Worm (Caenorhabditis elegans) whole organism, mixed stage, embryonic: ENCODE results near the gene spp-31.

Experiments
- bed-3 ChIP-seq: fragments of 200-800 bp; sonication (Bioruptor generic); optimal IDR thresholded peaks from 3 replicates; lab custom pipeline; 2018; ENCODE audit warnings: mild to moderate bottlenecking, missing genetic modification characterization, moderate library complexity, missing compliant biosample characterization
- blmp-1 ChIP-seq: fragments of 150-350 bp; optimal IDR thresholded peaks from 2 replicates; lab custom pipeline; 2014; ENCODE audit warnings: missing biosample characterization, missing genetic modification characterization
- ceh-39 ChIP-seq: fragments of 150-350 bp; optimal IDR thresholded peaks from 2 replicates; lab custom pipeline; 2014; ENCODE audit warnings: missing biosample characterization, missing genetic modification characterization
- ceh-43 ChIP-seq: fragments of 200-800 bp; sonication (Bioruptor generic); optimal IDR thresholded peaks from 2 replicates; lab custom pipeline; 2018; ENCODE audit warnings: mild to moderate bottlenecking, missing genetic modification characterization, moderate library complexity, missing compliant biosample characterization
- ces-1 ChIP-seq: fragments of 150-350 bp; optimal IDR thresholded peaks from 2 replicates; lab custom pipeline; 2014; ENCODE audit warnings: missing biosample characterization, missing genetic modification reagents, missing genetic modification characterization
- cnd-1 ChIP-seq: fragments of 200-800 bp; sonication (Bioruptor generic); optimal IDR thresholded peaks from 2 replicates; lab custom pipeline; 2018; ENCODE audit warnings: mild to moderate bottlenecking, missing genetic modification characterization, missing compliant biosample characterization
- drap-1 ChIP-seq: fragments of 200-800 bp; sonication (Bioruptor generic); optimal IDR thresholded peaks from 3 replicates; lab custom pipeline; 2018; ENCODE audit warnings: mild to moderate bottlenecking, missing genetic modification characterization, missing compliant biosample characterization
- elt-1 ChIP-seq: sonication (generic microtip); optimal IDR thresholded peaks from 2 replicates; lab custom pipeline; 2017; ENCODE audit warnings: missing genetic modification characterization, mild to moderate bottlenecking, missing compliant biosample characterization, antibody characterized with exemption, moderate library complexity, borderline replicate concordance; ENCODE audit not compliant: insufficient read depth
- elt-3 ChIP-seq: fragments of 150-350 bp; optimal IDR thresholded peaks from 2 replicates; lab custom pipeline; 2014; ENCODE audit warnings: missing biosample characterization, missing genetic modification characterization
- flh-1 ChIP-seq: fragments of 200-800 bp; sonication (Bioruptor generic); optimal IDR thresholded peaks from 2 replicates; lab custom pipeline; 2018; ENCODE audit warnings: mild to moderate bottlenecking, missing genetic modification characterization, moderate library complexity, missing compliant biosample characterization
- hlh-1 ChIP-seq: fragments of 150-350 bp; optimal IDR thresholded peaks from 2 replicates; lab custom pipeline; 2014; ENCODE audit warnings: missing biosample characterization, missing genetic modification reagents, missing genetic modification characterization
- lin-13 ChIP-seq: fragments of 150-350 bp; optimal IDR thresholded peaks from 2 replicates; lab custom pipeline; 2014; ENCODE audit warnings: missing biosample characterization, missing genetic modification characterization
- lin-32 ChIP-seq: fragments of 200-800 bp; sonication (Bioruptor generic); optimal IDR thresholded peaks from 2 replicates; lab custom pipeline; 2018; ENCODE audit warnings: mild to moderate bottlenecking, missing genetic modification characterization, missing compliant biosample characterization
- lsy-2 ChIP-seq: fragments of 150-350 bp; optimal IDR thresholded peaks from 2 replicates; lab custom pipeline; 2014; ENCODE audit warnings: missing biosample characterization, missing genetic modification characterization
- mab-5 ChIP-seq: fragments of 150-350 bp; optimal IDR thresholded peaks from 2 replicates; lab custom pipeline; 2014; ENCODE audit warnings: missing biosample characterization, missing genetic modification characterization
- mep-1 ChIP-seq: fragments of 150-350 bp; optimal IDR thresholded peaks from 2 replicates; lab custom pipeline; 2017; ENCODE audit warnings: missing biosample characterization, missing genetic modification reagents, missing genetic modification characterization, inconsistent platforms
- mls-2 ChIP-seq: sonication (generic microtip); optimal IDR thresholded peaks from 2 replicates; lab custom pipeline; 2016; ENCODE audit warnings: mild to moderate bottlenecking, missing genetic modification characterization, moderate library complexity, missing compliant biosample characterization
- nhr-2 ChIP-seq: fragments of 150-350 bp; optimal IDR thresholded peaks from 2 replicates; lab custom pipeline; 2014; ENCODE audit warnings: missing biosample characterization, missing genetic modification characterization
- nhr-237 ChIP-seq: fragments of 150-350 bp; optimal IDR thresholded peaks from 2 replicates; lab custom pipeline; 2014; ENCODE audit warnings: missing biosample characterization, missing genetic modification characterization
- nhr-28 ChIP-seq: fragments of 150-350 bp; optimal IDR thresholded peaks from 2 replicates; lab custom pipeline; 2014; ENCODE audit warnings: missing biosample characterization, missing genetic modification characterization
- nhr-76 ChIP-seq: sonication (generic microtip); optimal IDR thresholded peaks from 2 replicates; lab custom pipeline; 2017; ENCODE audit warnings: missing biosample characterization, missing genetic modification characterization
- pha-4 ChIP-seq: fragments of 150-350 bp; optimal IDR thresholded peaks from 2 replicates; lab custom pipeline; 2018; ENCODE audit warnings: missing biosample characterization, missing genetic modification reagents, missing genetic modification characterization
- sem-2 ChIP-seq: fragments of 200-800 bp; sonication (Bioruptor generic); optimal IDR thresholded peaks from 2 replicates; lab custom pipeline; 2018; ENCODE audit warnings: mild to moderate bottlenecking, missing genetic modification characterization, missing compliant biosample characterization
- sptf-1 ChIP-seq: sonication (generic microtip); optimal IDR thresholded peaks from 2 replicates; lab custom pipeline; 2017; ENCODE audit warnings: mild to moderate bottlenecking, missing genetic modification characterization, moderate library complexity, missing compliant biosample characterization
- tbx-8 ChIP-seq: fragments of 200-800 bp; sonication (Bioruptor generic); optimal IDR thresholded peaks from 2 replicates; lab custom pipeline; 2018; ENCODE audit warnings: mild to moderate bottlenecking, missing genetic modification characterization, moderate library complexity, missing compliant biosample characterization
- unc-120 ChIP-seq: sonication (generic microtip); optimal IDR thresholded peaks from 2 replicates; lab custom pipeline; 2017; ENCODE audit warnings: missing genetic modification characterization, missing compliant biosample characterization; ENCODE audit not compliant: poor library complexity, severe bottlenecking
- unc-39 ChIP-seq: fragments of 150-350 bp; optimal IDR thresholded peaks from 2 replicates; lab custom pipeline; 2014; ENCODE audit warnings: missing biosample characterization, missing genetic modification characterization
- unc-62 ChIP-seq: fragments of 150-350 bp; optimal IDR thresholded peaks from 2 replicates; lab custom pipeline; 2014; ENCODE audit warnings: missing biosample characterization, missing genetic modification reagents, missing genetic modification characterization
- zip-8 ChIP-seq: fragments of 150-350 bp; optimal IDR thresholded peaks from 2 replicates; lab custom pipeline; 2014; ENCODE audit warnings: missing biosample characterization, missing genetic modification characterization
- ztf-11 ChIP-seq: fragments of 150-350 bp; optimal IDR thresholded peaks from 2 replicates; lab custom pipeline; 2014; ENCODE audit warnings: missing biosample characterization, missing genetic modification characterization

Gene spp-31

ce11 chrIV:1445920-1446319 lies 39.6 kb downstream of the spp-31 start, which contains the start of gene clp-7:
Gene clp-7 (minus strand): TSS chrIV:1445966.
- peak; percentile 22 for TF ChIP-seq hlh-1 (tag; lab: Kevin White, UChicago)
- no peak for TF ChIP-seq unc-120
- TF ChIP-seq nhr-2 (tag; lab: Kevin White, UChicago), result no peak
- TF ChIP-seq, all 35 proteins: peak for 1

ce11 chrIV:1452480-1452879 lies 46.1 kb downstream of the spp-31 start:
- no peak for TF ChIP-seq bed-3 (GFP tag; lab: Kevin White, UChicago)
- TF ChIP-seq tbx-8 (GFP tag; lab: Kevin White, UChicago), result no peak
- no peak for TF ChIP-seq lin-32 (GFP tag; lab: Kevin White, UChicago)
- no peak for TF ChIP-seq nhr-237 (tag; lab: Kevin White, UChicago)
- no peak for TF ChIP-seq sem-2 (GFP tag; lab: Kevin White, UChicago)
- TF ChIP-seq nhr-2 (tag; lab: Kevin White, UChicago), result no peak
- TF ChIP-seq hlh-1 (tag; lab: Kevin White, UChicago), result no peak
- TF ChIP-seq nhr-28 (tag; lab: Kevin White, UChicago), result no peak
- no peak for TF ChIP-seq lsy-2 (tag; lab: Kevin White, UChicago)
- TF ChIP-seq mep-1 (tag; lab: Kevin White, UChicago), result no peak
- no peak for TF ChIP-seq blmp-1 (tag; lab: Kevin White, UChicago)
- TF ChIP-seq, all 35 proteins: peak for 0

ce11 chrIV:1453451-1453850 lies 47.1 kb downstream of the spp-31 start:
- TF ChIP-seq mls-2 (tag; lab: Kevin White, UChicago) (no peak), pha-4 (tag; lab: Kevin White, UChicago) (no peak), lsy-2 (tag; lab: Kevin White, UChicago) (no peak), sem-2 (GFP tag; lab: Kevin White, UChicago) (no peak), lin-13 (tag; lab: Kevin White, UChicago) (no peak), nhr-76 (tag; lab: Kevin White, UChicago) (no peak), unc-39 (tag; lab: Kevin White, UChicago) (no peak), nhr-2 (tag; lab: Kevin White, UChicago) (no peak), drap-1 (GFP tag; lab: Kevin White, UChicago) (no peak), elt-1 (tag; lab: Kevin White, UChicago) (no peak), tbx-8 (GFP tag; lab: Kevin White, UChicago) (no peak), ztf-11 (tag; lab: Kevin White, UChicago) (no peak), flh-1 (GFP tag; lab: Kevin White, UChicago) (no peak), hlh-1 (tag; lab: Kevin White, UChicago) (no peak), ceh-39 (tag; lab: Kevin White, UChicago) (no peak), zip-8 (tag; lab: Kevin White, UChicago) (no peak), ces-1 (no peak), cnd-1 (tag; lab: Kevin White, UChicago) (no peak), lin-32 (GFP tag; lab: Kevin White, UChicago) (no peak), nhr-28 (tag; lab: Kevin White, UChicago) (no peak)
- TF ChIP-seq, all 35 proteins: peak for 0

ce11 chrIV:1454194-1454593 lies 47.8 kb downstream of the spp-31 start:
- TF ChIP-seq sptf-1 (no peak), nhr-28 (tag; lab: Kevin White, UChicago) (peak; percentile 13)
- TF ChIP-seq, all 35 proteins: peak for 1

ce11 chrIV:1455006-1455405 lies 48.6 kb downstream of the spp-31 start:
- TF ChIP-seq lin-13 (tag; lab: Kevin White, UChicago), result no peak
- no peak for TF ChIP-seq pha-4 (tag; lab: Kevin White, UChicago)
- TF ChIP-seq elt-3 (tag; lab: Kevin White, UChicago), result no peak
- TF ChIP-seq sem-2 (GFP tag; lab: Kevin White, UChicago), result no peak
- TF ChIP-seq cnd-1 (tag; lab: Kevin White, UChicago), result no peak
- no peak for TF ChIP-seq ceh-39 (tag; lab: Kevin White, UChicago)
- TF ChIP-seq unc-120, result no peak
- TF ChIP-seq lin-32 (GFP tag; lab: Kevin White, UChicago), result no peak
- no peak for TF ChIP-seq nhr-28 (tag; lab: Kevin White, UChicago)
- no peak for TF ChIP-seq elt-1 (tag; lab: Kevin White, UChicago)
- TF ChIP-seq nhr-237 (tag; lab: Kevin White, UChicago), result no peak
- TF ChIP-seq drap-1 (GFP tag; lab: Kevin White, UChicago), result no peak
- TF ChIP-seq tbx-8 (GFP tag; lab: Kevin White, UChicago), result no peak
- TF ChIP-seq ceh-43, result no peak
- no peak for TF ChIP-seq unc-62
- TF ChIP-seq mab-5 (tag; lab: Kevin White, UChicago), result no peak
